Worm (Caenorhabditis elegans) whole organism, L3 larva: ENCODE measurements around the gene R09E12.9.

ENCODE experiments used
- R02D3.7 ChIP-seq: fragments of 150-350 bp; optimal IDR thresholded peaks from 2 replicates; lab custom pipeline; 2014; ENCODE audit warnings: missing biosample characterization, missing genetic modification characterization
- elt-2 ChIP-seq: sonication (generic microtip); optimal IDR thresholded peaks from 2 replicates; lab custom pipeline; 2016; ENCODE audit warnings: missing genetic modification reagents, mild to moderate bottlenecking, missing genetic modification characterization, missing compliant biosample characterization
- fkh-10 ChIP-seq: sonication (generic microtip); optimal IDR thresholded peaks from 2 replicates; lab custom pipeline; 2017; ENCODE audit warnings: missing biosample characterization, missing genetic modification reagents, missing genetic modification characterization
- mdl-1 ChIP-seq: fragments of 150-350 bp; optimal IDR thresholded peaks from 2 replicates; lab custom pipeline; 2014; ENCODE audit warnings: missing biosample characterization, missing genetic modification characterization
- nhr-23 ChIP-seq: fragments of 150-350 bp; optimal IDR thresholded peaks from 2 replicates; lab custom pipeline; 2014; ENCODE audit warnings: missing biosample characterization, missing genetic modification reagents, missing genetic modification characterization
- nhr-237 ChIP-seq: fragments of 150-350 bp; optimal IDR thresholded peaks from 2 replicates; lab custom pipeline; 2014; ENCODE audit warnings: missing biosample characterization, missing genetic modification characterization
- pqm-1 ChIP-seq: fragments of 150-350 bp; optimal IDR thresholded peaks from 2 replicates; lab custom pipeline; 2017; ENCODE audit warnings: missing biosample characterization, missing genetic modification characterization, inconsistent platforms
- skn-1 ChIP-seq: fragments of 150-350 bp; optimal IDR thresholded peaks from 2 replicates; lab custom pipeline; 2014; ENCODE audit warnings: missing biosample characterization, missing genetic modification characterization
- snpc-4 ChIP-seq: fragments of 150-350 bp; optimal IDR thresholded peaks from 2 replicates; lab custom pipeline; 2014; ENCODE audit warnings: missing biosample characterization, missing genetic modification characterization
- unc-62 ChIP-seq: fragments of 150-350 bp; sonication (generic microtip); optimal IDR thresholded peaks from 4 replicates; lab custom pipeline; 2014; ENCODE audit warnings: missing biosample characterization, missing genetic modification reagents, missing genetic modification characterization

- TF ChIP-seq skn-1 (tag; lab: Kevin White, UChicago), result no peak
- TF ChIP-seq nhr-237 (tag; lab: Kevin White, UChicago), result no peak
- no peak for TF ChIP-seq snpc-4
- no peak for TF ChIP-seq R02D3.7 (tag; lab: Kevin White, UChicago)
- TF ChIP-seq fkh-10 (GFP tag; lab: Kevin White, UChicago), result no peak
- no peak for TF ChIP-seq elt-2 (tag; lab: Kevin White, UChicago)
- no peak for TF ChIP-seq unc-62 (GFP tag; lab: Kevin White, UChicago)
- no peak for TF ChIP-seq pqm-1 (tag; lab: Kevin White, UChicago)
- TF ChIP-seq mdl-1, result no peak
- no peak for TF ChIP-seq nhr-23 (tag; lab: Kevin White, UChicago)
Observed at ce11 chrV:762340-762739, 15.1 kb upstream of the R09E12.9 start, which contains the start of gene srp-2.
